Fruit fly (Drosophila melanogaster) whole organism, embryonic: ENCODE measurements around the gene Cp36.

Experiments
- Asciz ChIP-seq: fragments of 200-800 bp; sonication (Bioruptor generic); optimal IDR thresholded peaks from 2 replicates; lab custom pipeline; 2017; ENCODE audit warnings: missing biosample characterization, mild to moderate bottlenecking, missing genetic modification characterization, missing genetic modification reagents
- Atf-2 ChIP-seq: fragments of 200-800 bp; sonication (Bioruptor generic); optimal IDR thresholded peaks from 2 replicates; lab custom pipeline; 2016; ENCODE audit warnings: missing biosample characterization, missing genetic modification characterization
- BtbVII ChIP-seq: fragments of 200-800 bp; sonication (Bioruptor generic); optimal IDR thresholded peaks from 3 replicates; lab custom pipeline; 2017; ENCODE audit warnings: missing biosample characterization, mild to moderate bottlenecking, missing genetic modification characterization
- CG10267 ChIP-seq: fragments of 200-800 bp; sonication (Bioruptor generic); optimal IDR thresholded peaks from 2 replicates; lab custom pipeline; 2018; ENCODE audit warnings: missing biosample characterization, mild to moderate bottlenecking, missing genetic modification characterization, moderate library complexity
- CG10462 ChIP-seq: fragments of 200-800 bp; sonication (Bioruptor generic); optimal IDR thresholded peaks from 2 replicates; lab custom pipeline; 2016; ENCODE audit warnings: missing biosample characterization, missing genetic modification characterization
- CG10959 ChIP-seq: fragments of 200-800 bp; sonication (Bioruptor generic); IDR thresholded peaks from 2 replicates; pipeline ENCODE4 v1.3.6; 2022; ENCODE audit warnings: missing biosample characterization, missing genetic modification characterization
- CG11456 ChIP-seq: fragments of 200-800 bp; sonication (Bioruptor generic); IDR thresholded peaks from 3 replicates; pipeline ENCODE4 v1.3.6; 2022; ENCODE audit warnings: missing biosample characterization, missing genetic modification characterization
- CG12942 ChIP-seq: fragments of 200-800 bp; sonication (Bioruptor generic); optimal IDR thresholded peaks from 3 replicates; lab custom pipeline; 2016; ENCODE audit warnings: missing biosample characterization, missing genetic modification characterization
- CG13123 ChIP-seq: fragments of 200-800 bp; sonication (Bioruptor generic); optimal IDR thresholded peaks from 2 replicates; lab custom pipeline; 2016; ENCODE audit warnings: missing biosample characterization, missing genetic modification characterization
- CG13894 ChIP-seq: fragments of 200-800 bp; sonication (Bioruptor generic); optimal IDR thresholded peaks from 3 replicates; lab custom pipeline; 2018; ENCODE audit warnings: missing biosample characterization, mild to moderate bottlenecking, missing genetic modification characterization, moderate library complexity
- CG14667 ChIP-seq: fragments of 200-800 bp; sonication (Bioruptor generic); IDR thresholded peaks from 2 replicates; pipeline ENCODE4 v1.3.6; 2022; ENCODE audit warnings: missing biosample characterization, missing genetic modification characterization
- CG1647 ChIP-seq: fragments of 200-800 bp; sonication (Bioruptor generic); optimal IDR thresholded peaks from 3 replicates; lab custom pipeline; 2016; ENCODE audit warnings: missing biosample characterization, missing genetic modification characterization
- CG16815 ChIP-seq: fragments of 200-800 bp; sonication (Bioruptor generic); optimal IDR thresholded peaks from 3 replicates; lab custom pipeline; 2017; ENCODE audit warnings: missing biosample characterization, mild to moderate bottlenecking, missing genetic modification characterization
- CG18476 ChIP-seq: fragments of 200-800 bp; sonication (Bioruptor generic); optimal IDR thresholded peaks from 2 replicates; lab custom pipeline; 2016; ENCODE audit warnings: missing biosample characterization, mild to moderate bottlenecking, missing genetic modification characterization
- CG18764 ChIP-seq: fragments of 200-800 bp; sonication (Bioruptor generic); optimal IDR thresholded peaks from 3 replicates; lab custom pipeline; 2016; ENCODE audit warnings: missing biosample characterization, missing genetic modification characterization
- CG2875 ChIP-seq: fragments of 200-800 bp; sonication (Bioruptor generic); optimal IDR thresholded peaks from 2 replicates; lab custom pipeline; 2017; ENCODE audit warnings: missing biosample characterization, mild to moderate bottlenecking, missing genetic modification characterization, missing genetic modification reagents
- CG30020 ChIP-seq: fragments of 200-800 bp; optimal IDR thresholded peaks from 2 replicates; lab custom pipeline; 2019; ENCODE audit warnings: missing biosample characterization, mild to moderate bottlenecking, missing genetic modification characterization, moderate library complexity
- CG31441 ChIP-seq: fragments of 200-800 bp; sonication (Bioruptor generic); IDR thresholded peaks from 2 replicates; pipeline ENCODE4 v1.3.6; 2022; ENCODE audit warnings: missing biosample characterization, missing genetic modification characterization
- CG33213 ChIP-seq: fragments of 200-800 bp; sonication (Bioruptor generic); optimal IDR thresholded peaks from 3 replicates; lab custom pipeline; 2016; ENCODE audit warnings: missing biosample characterization, missing genetic modification characterization
- CG34224 ChIP-seq: fragments of 200-800 bp; sonication (Bioruptor generic); IDR thresholded peaks from 3 replicates; pipeline ENCODE4 v1.3.6; 2022; ENCODE audit warnings: missing biosample characterization, missing genetic modification characterization; ENCODE audit not compliant: partially characterized antibody
- CG34422 ChIP-seq: fragments of 200-800 bp; sonication (Bioruptor generic); IDR thresholded peaks from 3 replicates; pipeline ENCODE4 v1.3.6; 2022; ENCODE audit warnings: missing biosample characterization, missing genetic modification characterization
- CG3726 ChIP-seq: fragments of 200-800 bp; sonication (Bioruptor generic); IDR thresholded peaks from 3 replicates; pipeline ENCODE4, ENCODE4 v1.3.6; 2022; ENCODE audit warnings: missing biosample characterization, missing genetic modification characterization
- CG3995 ChIP-seq: fragments of 200-800 bp; sonication (Bioruptor generic); optimal IDR thresholded peaks from 3 replicates; lab custom pipeline; 2016; ENCODE audit warnings: missing biosample characterization, missing genetic modification characterization
- CG4707 ChIP-seq: fragments of 200-800 bp; sonication (Bioruptor generic); optimal IDR thresholded peaks from 2 replicates; lab custom pipeline; 2018; ENCODE audit warnings: missing biosample characterization, mild to moderate bottlenecking, missing genetic modification characterization, moderate library complexity
- CG6654 ChIP-seq: fragments of 200-800 bp; sonication (Bioruptor generic); optimal IDR thresholded peaks from 2 replicates; lab custom pipeline; 2017; ENCODE audit warnings: missing biosample characterization, mild to moderate bottlenecking, missing genetic modification characterization
- CG8765 ChIP-seq: fragments of 200-800 bp; sonication (Bioruptor generic); IDR thresholded peaks from 2 replicates; pipeline ENCODE4 v1.3.6; 2022; ENCODE audit warnings: missing biosample characterization, missing genetic modification characterization
- CG9727 ChIP-seq: fragments of 200-800 bp; sonication (Bioruptor generic); optimal IDR thresholded peaks from 3 replicates; lab custom pipeline; 2017; ENCODE audit warnings: missing biosample characterization, mild to moderate bottlenecking, missing genetic modification characterization
- Gug ChIP-seq: fragments of 200-800 bp; sonication (Bioruptor generic); IDR thresholded peaks from 4 replicates; pipeline ENCODE4 v1.3.6; 2022; ENCODE audit warnings: missing biosample characterization, missing genetic modification characterization
- HLH54F ChIP-seq: fragments of 200-800 bp; sonication (Bioruptor generic); optimal IDR thresholded peaks from 3 replicates; lab custom pipeline; 2016; ENCODE audit warnings: missing biosample characterization, missing genetic modification characterization
- HLHmδ ChIP-seq: fragments of 200-800 bp; sonication (Bioruptor generic); optimal IDR thresholded peaks from 2 replicates; lab custom pipeline; 2018; ENCODE audit warnings: missing biosample characterization, mild to moderate bottlenecking, missing genetic modification characterization, moderate library complexity
- Meics ChIP-seq: fragments of 200-800 bp; sonication (Bioruptor generic); optimal IDR thresholded peaks from 2 replicates; lab custom pipeline; 2017; ENCODE audit warnings: missing biosample characterization, mild to moderate bottlenecking, missing genetic modification characterization
- NK7.1 ChIP-seq: fragments of 200-800 bp; sonication (Bioruptor generic); optimal IDR thresholded peaks from 3 replicates; lab custom pipeline; 2016; ENCODE audit warnings: missing biosample characterization, missing genetic modification characterization
- Oli ChIP-seq: fragments of 200-800 bp; sonication (Bioruptor generic); optimal IDR thresholded peaks from 2 replicates; lab custom pipeline; 2018; ENCODE audit warnings: missing biosample characterization, mild to moderate bottlenecking, missing genetic modification characterization, moderate library complexity
- Pdp1 ChIP-seq, 2 experiments: fragments of 200-800 bp; sonication (Bioruptor generic); optimal IDR thresholded peaks; 3 replicates each; lab custom pipeline; 2016; ENCODE audit warnings: missing biosample characterization in 2 of 2, missing genetic modification characterization in 2 of 2, mild to moderate bottlenecking in 1 of 2, moderate library complexity in 1 of 2
- Xbp1 ChIP-seq: fragments of 200-800 bp; sonication (Bioruptor generic); optimal IDR thresholded peaks from 3 replicates; lab custom pipeline; 2016; ENCODE audit warnings: missing biosample characterization, mild to moderate bottlenecking, missing genetic modification characterization
- ac ChIP-seq: fragments of 200-800 bp; sonication (Bioruptor generic); optimal IDR thresholded peaks from 3 replicates; lab custom pipeline; 2017; ENCODE audit warnings: missing biosample characterization, mild to moderate bottlenecking, missing genetic modification characterization
- bab2 ChIP-seq: fragments of 200-800 bp; sonication (Bioruptor generic); optimal IDR thresholded peaks from 2 replicates; lab custom pipeline; 2016; ENCODE audit warnings: missing biosample characterization, missing genetic modification characterization
- bowl ChIP-seq: fragments of 200-800 bp; sonication (Bioruptor generic); IDR thresholded peaks from 2 replicates; pipeline ENCODE4 v1.3.6; 2022; ENCODE audit warnings: missing biosample characterization, missing genetic modification characterization
- crp ChIP-seq, 2 experiments: fragments of 200-800 bp; sonication (Bioruptor generic); optimal IDR thresholded peaks; 2 replicates in 1 of 2; 3 replicates in 1 of 2; lab custom pipeline; 2017; ENCODE audit warnings: missing biosample characterization in 2 of 2, missing genetic modification characterization in 2 of 2, mild to moderate bottlenecking in 1 of 2, moderate library complexity in 1 of 2
- dm ChIP-seq: fragments of 200-800 bp; sonication (Bioruptor generic); optimal IDR thresholded peaks from 3 replicates; lab custom pipeline; 2016; ENCODE audit warnings: missing biosample characterization, missing genetic modification characterization
- dysf ChIP-seq: fragments of 200-800 bp; sonication (Bioruptor generic); IDR thresholded peaks from 3 replicates; pipeline ENCODE4 v1.3.6; 2022; ENCODE audit warnings: missing biosample characterization, missing genetic modification characterization
- emc ChIP-seq: fragments of 200-800 bp; sonication (Bioruptor generic); optimal IDR thresholded peaks from 2 replicates; lab custom pipeline; 2016; ENCODE audit warnings: missing biosample characterization, missing genetic modification characterization
- mirr ChIP-seq: fragments of 200-800 bp; sonication (Bioruptor generic); optimal IDR thresholded peaks from 3 replicates; lab custom pipeline; 2018; ENCODE audit warnings: missing biosample characterization, mild to moderate bottlenecking, missing genetic modification characterization
- nerfin-1 ChIP-seq: fragments of 200-800 bp; sonication (Bioruptor generic); optimal IDR thresholded peaks from 3 replicates; lab custom pipeline; 2019; ENCODE audit warnings: missing biosample characterization, mild to moderate bottlenecking, missing genetic modification characterization, moderate library complexity
- oc ChIP-seq: fragments of 200-800 bp; sonication (Bioruptor generic); optimal IDR thresholded peaks from 2 replicates; lab custom pipeline; 2018; ENCODE audit warnings: missing biosample characterization, mild to moderate bottlenecking, missing genetic modification characterization, moderate library complexity
- org-1 ChIP-seq: fragments of 200-800 bp; sonication (Bioruptor generic); optimal IDR thresholded peaks from 2 replicates; lab custom pipeline; 2017; ENCODE audit warnings: missing biosample characterization, missing genetic modification characterization
- sim ChIP-seq: fragments of 200-800 bp; sonication (Bioruptor generic); IDR thresholded peaks from 2 replicates; pipeline ENCODE4 v1.3.6; 2022; ENCODE audit warnings: missing biosample characterization, missing genetic modification characterization
- stc ChIP-seq: fragments of 200-800 bp; sonication (Bioruptor generic); IDR thresholded peaks from 2 replicates; pipeline ENCODE4 v1.3.6; 2022; ENCODE audit warnings: missing biosample characterization, missing genetic modification characterization
- zen2 ChIP-seq: fragments of 200-800 bp; sonication (Bioruptor generic); IDR thresholded peaks from 3 replicates; pipeline ENCODE4 v1.3.6; 2022; ENCODE audit warnings: missing biosample characterization, missing genetic modification characterization; ENCODE audit not compliant: partially characterized antibody

Cp36 gene

dm6 chrX:8464378-8465036 lies 14.6 kb upstream of the Cp36 start, which contains the start of gene Sptr (continued):
- TF ChIP-seq sim (GFP tag; lab: Robert Waterston, UW): peak; percentile 29; the same call in 1 of the 2 replicates
- TF ChIP-seq CG30020 (tag; lab: Kevin White, UChicago): peak; percentile 18
- TF ChIP-seq CG34224: no peak
- peak; percentile 42 for TF ChIP-seq CG16815 (GFP tag; lab: Kevin White, UChicago)
- TF ChIP-seq CG3995 (GFP tag; lab: Kevin White, UChicago): peak; percentile 62
- peak; percentile 23 for TF ChIP-seq CG4707 (GFP tag; lab: Kevin White, UChicago)
- peak; percentile 63; the same call in 1 of the 2 replicates for TF ChIP-seq CG8765
- peak; percentile 62 for TF ChIP-seq CG33213 (GFP tag; lab: Kevin White, UChicago)
- peak; percentile 74 for TF ChIP-seq CG12942 (GFP tag; lab: Kevin White, UChicago)
- TF ChIP-seq CG10462: peak; percentile 58
- peak; percentile 76; the same call in 3 of the 4 replicates for TF ChIP-seq Gug
- TF ChIP-seq ac (GFP tag; lab: Kevin White, UChicago): no peak
- TF ChIP-seq CG10267 (tag; lab: Kevin White, UChicago): peak; percentile 71
- peak; percentile 76 for TF ChIP-seq bab2 (GFP tag; lab: Kevin White, UChicago)
- peak; percentile 73; the same call in 2 of the 3 replicates for TF ChIP-seq CG3726 (GFP tag; lab: Robert Waterston, UW)
- peak; percentile 12 for TF ChIP-seq CG6654 (GFP tag; lab: Kevin White, UChicago)
- TF ChIP-seq Oli (tag; lab: Kevin White, UChicago): peak; percentile 86
- TF ChIP-seq stc (GFP tag; lab: Robert Waterston, UW): peak; percentile 93
- peak; percentile 88 for TF ChIP-seq CG11456
- peak; percentile 63 for TF ChIP-seq mirr
- peak; percentile 81 for TF ChIP-seq CG18476 (GFP tag; lab: Kevin White, UChicago)
- TF ChIP-seq emc (GFP tag; lab: Kevin White, UChicago): peak; percentile 61
- peak; percentile 76 for TF ChIP-seq Asciz
- TF ChIP-seq Meics (GFP tag; lab: Kevin White, UChicago): peak; percentile 94
- peak; percentile 63 for TF ChIP-seq CG1647 (GFP tag; lab: Kevin White, UChicago)
- peak; percentile 95 for TF ChIP-seq dysf (GFP tag; lab: Robert Waterston, UW)
- peak; percentile 28 for TF ChIP-seq dm
- peak; percentile 77 for TF ChIP-seq HLH54F (GFP tag; lab: Kevin White, UChicago)
- peak; percentile 86 for TF ChIP-seq CG9727 (GFP tag; lab: Kevin White, UChicago)
- TF ChIP-seq CG2875 (GFP tag; lab: Kevin White, UChicago): peak; percentile 62
- no peak for TF ChIP-seq HLHmδ (GFP tag; lab: Kevin White, UChicago)
- TF ChIP-seq CG14667 (GFP tag; lab: Robert Waterston, UW): peak; percentile 77
- peak; percentile 37 for TF ChIP-seq Atf-2 (GFP tag; lab: Kevin White, UChicago)
- peak; percentile 66 for TF ChIP-seq CG18764 (GFP tag; lab: Kevin White, UChicago)
- TF ChIP-seq CG13123 (GFP tag; lab: Kevin White, UChicago): peak; percentile 38
- no peak for TF ChIP-seq zen2 (GFP tag; lab: Robert Waterston, UW)
- peak; percentile 93 for TF ChIP-seq BtbVII
- peak; percentile 84 for TF ChIP-seq bowl (GFP tag; lab: Robert Waterston, UW)
- TF ChIP-seq CG10959 (GFP tag; lab: Robert Waterston, UW): peak; percentile 31; the same call in 1 of the 2 replicates
- TF ChIP-seq NK7.1 (GFP tag; lab: Kevin White, UChicago): peak; percentile 49
- TF ChIP-seq Pdp1 (GFP tag; optimal IDR thresholded peaks at IDR 0.05; lab: Kevin White, UChicago): peak; percentile 75 to 79
- peak; percentile 88 for TF ChIP-seq Xbp1 (GFP tag; lab: Kevin White, UChicago)
- TF ChIP-seq CG34422 (GFP tag; lab: Robert Waterston, UW): peak; percentile 88
- peak; percentile 67 for TF ChIP-seq nerfin-1 (tag; lab: Kevin White, UChicago)
- TF ChIP-seq CG31441 (GFP tag; lab: Robert Waterston, UW): peak; percentile 86
- peak; percentile 82 for TF ChIP-seq org-1
- peak; percentile 93 for TF ChIP-seq CG13894 (tag; lab: Kevin White, UChicago)
- TF ChIP-seq crp (GFP tag; optimal IDR thresholded peaks at IDR 0.05; lab: Kevin White, UChicago): peak in 1 of 2 experiments; percentile 69
- peak; percentile 64 for TF ChIP-seq oc (tag; lab: Kevin White, UChicago)
